Worm (Caenorhabditis elegans) whole organism, young adult: ENCODE data around the gene C06E4.2.

ENCODE experiments used
- B0336.3 ChIP-seq: fragments of 200-800 bp; sonication (Bioruptor generic); IDR thresholded peaks from 2 replicates; pipeline ENCODE4 v1.3.6; 2022; ENCODE audit warnings: missing genetic modification characterization, missing compliant biosample characterization
- D2030.7 ChIP-seq: fragments of 200-800 bp; sonication (Bioruptor generic); IDR thresholded peaks from 2 replicates; pipeline ENCODE4 v1.3.6; 2022; ENCODE audit warnings: missing genetic modification reagents, missing genetic modification characterization, missing compliant biosample characterization
- F23B12.7 ChIP-seq: sonication (generic microtip); optimal IDR thresholded peaks from 2 replicates; lab custom pipeline; 2017; ENCODE audit warnings: missing genetic modification characterization, mild to moderate bottlenecking, missing compliant biosample characterization, antibody characterized with exemption, moderate library complexity; ENCODE audit not compliant: insufficient read depth
- F39B2.1 ChIP-seq: fragments of 200-800 bp; sonication (Bioruptor generic); IDR thresholded peaks from 2 replicates; pipeline ENCODE4 v1.3.6; 2022; ENCODE audit warnings: missing genetic modification reagents, missing genetic modification characterization, missing compliant biosample characterization
- F49E8.2 ChIP-seq: sonication (generic microtip); optimal IDR thresholded peaks from 3 replicates; lab custom pipeline; 2017; ENCODE audit warnings: missing genetic modification characterization, mild to moderate bottlenecking, missing compliant biosample characterization, antibody characterized with exemption, moderate library complexity; ENCODE audit not compliant: insufficient read depth
- F57C9.4 ChIP-seq: sonication (generic microtip); optimal IDR thresholded peaks from 2 replicates; lab custom pipeline; 2017; ENCODE audit warnings: mild to moderate bottlenecking, missing genetic modification characterization, missing compliant biosample characterization
- K11D2.4 ChIP-seq: fragments of 200-800 bp; sonication (Bioruptor generic); IDR thresholded peaks from 2 replicates; pipeline ENCODE4 v1.3.6; 2022; ENCODE audit warnings: missing genetic modification reagents, missing genetic modification characterization, missing compliant biosample characterization
- K12H6.12 ChIP-seq: fragments of 200-800 bp; sonication (Bioruptor generic); optimal IDR thresholded peaks from 2 replicates; lab custom pipeline; 2018; ENCODE audit warnings: mild to moderate bottlenecking, missing genetic modification characterization, missing compliant biosample characterization
- T07F8.4 ChIP-seq: sonication (generic microtip); optimal IDR thresholded peaks from 2 replicates; lab custom pipeline; 2016; ENCODE audit warnings: mild to moderate bottlenecking, missing genetic modification characterization, moderate library complexity, missing compliant biosample characterization
- Y53G8AR.9 ChIP-seq: fragments of 200-800 bp; sonication (Bioruptor generic); conservative IDR thresholded peaks from 2 replicates; pipeline ENCODE4 v1.3.6; 2022; ENCODE audit warnings: missing genetic modification reagents, missing genetic modification characterization, missing compliant biosample characterization
- Y95B8A.8 ChIP-seq: fragments of 200-800 bp; sonication (Bioruptor generic); IDR thresholded peaks from 2 replicates; pipeline ENCODE4 v1.3.6; 2022; ENCODE audit warnings: missing genetic modification reagents, missing genetic modification characterization, missing compliant biosample characterization
- ZK185.1 ChIP-seq: sonication (generic microtip); optimal IDR thresholded peaks from 2 replicates; lab custom pipeline; 2016; ENCODE audit warnings: mild to moderate bottlenecking, missing genetic modification characterization, missing compliant biosample characterization; ENCODE audit not compliant: poor library complexity, severe bottlenecking
- aptf-3 ChIP-seq: fragments of 200-800 bp; sonication (Bioruptor generic); IDR thresholded peaks from 2 replicates; pipeline ENCODE4 v1.3.6; 2022; ENCODE audit warnings: missing genetic modification characterization, missing compliant biosample characterization
- atf-7 ChIP-seq: sonication (generic microtip); optimal IDR thresholded peaks from 2 replicates; lab custom pipeline; 2017; ENCODE audit warnings: mild to moderate bottlenecking, missing genetic modification characterization, missing compliant biosample characterization
- attf-6 ChIP-seq: fragments of 200-800 bp; sonication (Bioruptor generic); IDR thresholded peaks from 2 replicates; pipeline ENCODE4 v1.3.6; 2022; ENCODE audit warnings: missing genetic modification reagents, missing genetic modification characterization, missing compliant biosample characterization
- ccch-3 ChIP-seq: fragments of 200-800 bp; sonication (Bioruptor generic); optimal IDR thresholded peaks from 2 replicates; lab custom pipeline; 2018; ENCODE audit warnings: mild to moderate bottlenecking, missing genetic modification characterization, missing compliant biosample characterization
- dox-1 ChIP-seq: fragments of 200-800 bp; sonication (Bioruptor generic); IDR thresholded peaks from 2 replicates; pipeline ENCODE4 v1.3.6; 2022; ENCODE audit warnings: missing genetic modification reagents, missing genetic modification characterization, missing compliant biosample characterization
- dpl-1 ChIP-seq: fragments of 150-350 bp; optimal IDR thresholded peaks from 2 replicates; lab custom pipeline; 2014; ENCODE audit warnings: missing biosample characterization, missing genetic modification reagents, missing genetic modification characterization
- egl-18 ChIP-seq: fragments of 200-800 bp; sonication (Bioruptor generic); IDR thresholded peaks from 2 replicates; pipeline ENCODE4 v1.3.6; 2022; ENCODE audit warnings: missing genetic modification reagents, missing genetic modification characterization, missing compliant biosample characterization
- egl-44 ChIP-seq: fragments of 200-800 bp; sonication (Bioruptor generic); IDR thresholded peaks from 2 replicates; pipeline ENCODE4 v1.3.6; 2022; ENCODE audit warnings: missing genetic modification reagents, missing genetic modification characterization, missing compliant biosample characterization
- egrh-3 ChIP-seq: fragments of 200-800 bp; sonication (Bioruptor generic); IDR thresholded peaks from 2 replicates; pipeline ENCODE4 v1.3.6; 2022; ENCODE audit warnings: missing genetic modification reagents, missing genetic modification characterization, missing compliant biosample characterization
- ets-4 ChIP-seq: fragments of 200-800 bp; sonication (Bioruptor generic); optimal IDR thresholded peaks from 2 replicates; lab custom pipeline; 2018; ENCODE audit warnings: mild to moderate bottlenecking, missing genetic modification characterization, missing compliant biosample characterization
- lag-1 ChIP-seq: fragments of 200-800 bp; sonication (Bioruptor generic); IDR thresholded peaks from 2 replicates; pipeline ENCODE4 v1.3.6; 2022; ENCODE audit warnings: missing genetic modification reagents, missing genetic modification characterization, missing compliant biosample characterization
- lir-1 ChIP-seq: fragments of 200-800 bp; sonication (Bioruptor generic); conservative IDR thresholded peaks from 2 replicates; pipeline ENCODE4 v1.3.6; 2022; ENCODE audit warnings: missing genetic modification reagents, missing genetic modification characterization, missing compliant biosample characterization
- madf-3 ChIP-seq: fragments of 200-800 bp; sonication (Bioruptor generic); IDR thresholded peaks from 2 replicates; pipeline ENCODE4 v1.3.6; 2022; ENCODE audit warnings: missing genetic modification reagents, missing genetic modification characterization, missing compliant biosample characterization
- mcd-1 ChIP-seq: fragments of 200-800 bp; sonication (Bioruptor generic); IDR thresholded peaks from 2 replicates; pipeline ENCODE4 v1.3.6; 2022; ENCODE audit warnings: missing genetic modification reagents, missing genetic modification characterization, missing compliant biosample characterization
- mel-28 ChIP-seq: sonication (generic microtip); optimal IDR thresholded peaks from 2 replicates; lab custom pipeline; 2016; ENCODE audit warnings: borderline replicate concordance, mild to moderate bottlenecking, missing genetic modification characterization, missing compliant biosample characterization
- mes-4 ChIP-seq: sonication (generic microtip); optimal IDR thresholded peaks from 2 replicates; lab custom pipeline; 2016; ENCODE audit warnings: missing genotype, missing genetic modification characterization, missing compliant biosample characterization
- nfyb-1 ChIP-seq: fragments of 200-800 bp; sonication (Bioruptor generic); IDR thresholded peaks from 2 replicates; pipeline ENCODE4 v1.3.6; 2022; ENCODE audit warnings: missing genetic modification reagents, missing genetic modification characterization, missing compliant biosample characterization
- pbrm-1 ChIP-seq: fragments of 200-800 bp; sonication (Bioruptor generic); IDR thresholded peaks from 2 replicates; pipeline ENCODE4 v1.3.6; 2022; ENCODE audit warnings: missing genetic modification reagents, missing genetic modification characterization, missing compliant biosample characterization
- rec-8 ChIP-seq, 2 experiments: sonication (generic microtip); optimal IDR thresholded peaks; 2 replicates each; lab custom pipeline; 2016; ENCODE audit warnings: mild to moderate bottlenecking in 2 of 2, missing genetic modification characterization in 2 of 2, missing genetic modification reagents in 2 of 2, missing genotype in 2 of 2, missing biosample characterization in 1 of 2, missing compliant biosample characterization in 1 of 2, moderate library complexity in 1 of 2
- repo-1 ChIP-seq: sonication (generic microtip); optimal IDR thresholded peaks from 2 replicates; lab custom pipeline; 2017; ENCODE audit warnings: mild to moderate bottlenecking, missing genetic modification characterization, missing compliant biosample characterization
- snpc-1.3 ChIP-seq: sonication (generic microtip); optimal IDR thresholded peaks from 2 replicates; lab custom pipeline; 2017; ENCODE audit warnings: missing genetic modification characterization, mild to moderate bottlenecking, missing compliant biosample characterization, antibody characterized with exemption, moderate library complexity, missing genotype, missing genetic modification reagents; ENCODE audit not compliant: insufficient read depth
- snpc-3.4 ChIP-seq: sonication (generic microtip); optimal IDR thresholded peaks from 2 replicates; lab custom pipeline; 2017; ENCODE audit warnings: missing genetic modification characterization, mild to moderate bottlenecking, missing compliant biosample characterization, antibody characterized with exemption, moderate library complexity, missing genotype, missing genetic modification reagents
- tlf-1 ChIP-seq: fragments of 200-800 bp; sonication (Bioruptor generic); optimal IDR thresholded peaks from 2 replicates; lab custom pipeline; 2018; ENCODE audit warnings: mild to moderate bottlenecking, missing genetic modification characterization, missing compliant biosample characterization
- unc-62 ChIP-seq: fragments of 150-350 bp; optimal IDR thresholded peaks from 2 replicates; lab custom pipeline; 2014; ENCODE audit warnings: missing biosample characterization, missing genetic modification reagents, missing genetic modification characterization
- xnd-1 ChIP-seq: sonication (generic microtip); optimal IDR thresholded peaks from 2 replicates; lab custom pipeline; 2016; ENCODE audit warnings: missing genotype, missing genetic modification reagents, missing genetic modification characterization, missing compliant biosample characterization
- ztf-22 ChIP-seq: fragments of 200-800 bp; sonication (Bioruptor generic); optimal IDR thresholded peaks from 2 replicates; lab custom pipeline; 2018; ENCODE audit warnings: mild to moderate bottlenecking, missing genetic modification characterization, moderate library complexity, missing compliant biosample characterization
- ztf-3 ChIP-seq: fragments of 200-800 bp; sonication (Bioruptor generic); optimal IDR thresholded peaks from 2 replicates; lab custom pipeline; 2018; ENCODE audit warnings: mild to moderate bottlenecking, missing genetic modification characterization, missing compliant biosample characterization
- ztf-6 ChIP-seq: fragments of 200-800 bp; sonication (Bioruptor generic); IDR thresholded peaks from 2 replicates; pipeline ENCODE4 v1.3.6; 2022; ENCODE audit warnings: missing genetic modification reagents, missing genetic modification characterization, missing compliant biosample characterization

C06E4.2 gene

ce11 chrIV:7235382-7235917 lies 41.3 kb upstream of the C06E4.2 start (continued):
- TF ChIP-seq F39B2.1 (GFP tag; lab: Robert Waterston, UW): no peak
- TF ChIP-seq dox-1: peak; percentile 78
- TF ChIP-seq B0336.3 (GFP tag; lab: Robert Waterston, UW): peak; percentile 59; the same call in 1 of the 2 replicates
- no peak for TF ChIP-seq snpc-3.4 (tag; lab: Kevin White, UChicago)
- TF ChIP-seq mel-28: no peak
- TF ChIP-seq pbrm-1: 0 out of 2 replicates have a peak, but pooled peaks have one; percentile 20
- no peak for TF ChIP-seq egl-44 (GFP tag; lab: Robert Waterston, UW)
- no peak for TF ChIP-seq egl-18 (GFP tag; lab: Robert Waterston, UW)
- TF ChIP-seq Y95B8A.8 (GFP tag; lab: Robert Waterston, UW): no peak
- TF ChIP-seq F49E8.2: no peak
- peak; percentile 25 for TF ChIP-seq K12H6.12 (tag; lab: Kevin White, UChicago)
- 0 out of 2 replicates have a peak, but pooled peaks have one; percentile 50 for TF ChIP-seq K11D2.4 (GFP tag; lab: Robert Waterston, UW)
- TF ChIP-seq Y53G8AR.9 (GFP tag; lab: Robert Waterston, UW): no peak
- no peak for TF ChIP-seq xnd-1 (tag; lab: Kevin White, UChicago)
- TF ChIP-seq atf-7: no peak
- peak in 1 of 2 experiments; percentile 8 for TF ChIP-seq rec-8 (tag; optimal IDR thresholded peaks at IDR 0.05; lab: Kevin White, UChicago)
- TF ChIP-seq ztf-3 (GFP tag; lab: Kevin White, UChicago): no peak
- no peak for TF ChIP-seq F23B12.7 (tag; lab: Kevin White, UChicago)
- no peak for TF ChIP-seq ztf-6 (GFP tag; lab: Robert Waterston, UW)
- TF ChIP-seq dpl-1 (GFP tag; lab: Kevin White, UChicago): no peak
- TF ChIP-seq tlf-1: no peak
- TF ChIP-seq ets-4 (GFP tag; lab: Kevin White, UChicago): no peak
- TF ChIP-seq nfyb-1 (GFP tag; lab: Robert Waterston, UW): no peak
- TF ChIP-seq snpc-1.3 (tag; lab: Kevin White, UChicago): no peak
- no peak for TF ChIP-seq mes-4 (tag; lab: Kevin White, UChicago)
- TF ChIP-seq ccch-3 (GFP tag; lab: Kevin White, UChicago): no peak
- no peak for TF ChIP-seq unc-62 (GFP tag; lab: Kevin White, UChicago)
- TF ChIP-seq mcd-1 (GFP tag; lab: Robert Waterston, UW): peak; percentile 62
- TF ChIP-seq madf-3: no peak
- no peak for TF ChIP-seq F57C9.4 (tag; lab: Kevin White, UChicago)
- no peak for TF ChIP-seq lag-1 (GFP tag; lab: Robert Waterston, UW)
- TF ChIP-seq D2030.7 (GFP tag; lab: Robert Waterston, UW): no peak
- TF ChIP-seq repo-1 (tag; lab: Kevin White, UChicago): peak; percentile 9
- 0 out of 2 replicates have a peak, but pooled peaks have one; percentile 32 for TF ChIP-seq lir-1 (GFP tag; lab: Robert Waterston, UW)
- TF ChIP-seq egrh-3 (GFP tag; lab: Robert Waterston, UW): no peak
- no peak for TF ChIP-seq attf-6 (GFP tag; lab: Robert Waterston, UW)
- TF ChIP-seq ZK185.1: no peak
- TF ChIP-seq T07F8.4 (tag; lab: Kevin White, UChicago): no peak
- TF ChIP-seq aptf-3 (GFP tag; lab: Robert Waterston, UW): no peak; the same call in 1 of the 2 replicates
- TF ChIP-seq ztf-22 (GFP tag; lab: Kevin White, UChicago): no peak
